Worm (Caenorhabditis elegans) whole organism, L4/young adult: ENCODE data around the gene srg-10.

Experiments
- W03F9.2 ChIP-seq: fragments of 150-350 bp; optimal IDR thresholded peaks from 2 replicates; lab custom pipeline; 2014; ENCODE audit warnings: missing biosample characterization, missing genetic modification characterization
- dao-5 ChIP-seq: sonication (generic microtip); optimal IDR thresholded peaks from 2 replicates; lab custom pipeline; 2016; ENCODE audit warnings: missing genotype, missing genetic modification characterization, moderate library complexity, missing compliant biosample characterization
- him-1 ChIP-seq: sonication (generic microtip); optimal IDR thresholded peaks from 2 replicates; lab custom pipeline; 2016; ENCODE audit warnings: missing genotype, missing genetic modification reagents, missing genetic modification characterization, missing compliant biosample characterization

DNA sequence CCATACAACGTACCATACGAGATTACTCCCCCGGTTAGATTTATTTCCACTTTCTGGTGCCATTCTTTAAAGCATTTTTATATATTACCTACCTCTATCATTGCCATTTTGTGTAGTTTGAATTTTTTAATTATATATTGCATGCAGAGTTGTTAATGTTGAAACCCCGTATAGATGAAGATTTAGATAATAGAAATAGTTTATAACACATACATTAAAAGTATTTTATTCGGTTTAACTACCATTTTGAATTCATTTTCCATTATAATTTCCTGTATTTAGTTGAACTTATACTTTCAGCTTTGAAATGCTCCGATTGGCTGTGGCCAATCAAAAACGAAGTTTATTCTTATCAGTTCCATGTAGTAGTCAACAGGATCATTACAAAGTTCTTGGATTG is 20.3 kb downstream of the srg-10 start, which contains the start of gene dnj-18:
- TF ChIP-seq him-1 (no peak), W03F9.2 (tag; lab: Kevin White, UChicago) (no peak), dao-5 (no peak)
